Fruit fly (Drosophila melanogaster): ENCODE data around the gene MED18.

The MED18 gene

dm6 chrX:1825912-1826862, 39.5 kb upstream of the MED18 start (continued):
- TF ChIP-seq vri (GFP tag; optimal IDR thresholded peaks at IDR 0.05) (no peak), fd59A (GFP tag; optimal IDR thresholded peaks at IDR 0.05) (peak; percentile 48), Ets21C (GFP tag; optimal IDR thresholded peaks at IDR 0.05) (peak; percentile 33), salr (GFP tag; optimal IDR thresholded peaks at IDR 0.05) (peak; percentile 32 to 45), cyc (GFP tag; optimal IDR thresholded peaks at IDR 0.05) (peak; percentile 55), Sox14 (GFP tag; optimal IDR thresholded peaks at IDR 0.05) (peak; percentile 76), topi (GFP tag; optimal IDR thresholded peaks at IDR 0.05) (peak; percentile 66), CG8632 (GFP tag; optimal IDR thresholded peaks at IDR 0.05) (peak; percentile 67), svp (GFP tag) (peak; percentile 91), fkh (GFP tag; optimal IDR thresholded peaks at IDR 0.05) (no peak), Smox (GFP tag; optimal IDR thresholded peaks at IDR 0.05) (peak; percentile 60), CG6808 (GFP tag; optimal IDR thresholded peaks at IDR 0.05) (peak; percentile 54), Gug (GFP tag; IDR thresholded peaks at IDR 0.05) (no peak), CG6792 (GFP tag; optimal IDR thresholded peaks at IDR 0.05) (peak; percentile 44), CG1621 (tag; optimal IDR thresholded peaks at IDR 0.05) (peak; percentile 49)

- TF ChIP-seq fkh (GFP tag; optimal IDR thresholded peaks at IDR 0.05) (peak; percentile 48), Gug (GFP tag; IDR thresholded peaks at IDR 0.05) (no peak), CG31627 (GFP tag; optimal IDR thresholded peaks at IDR 0.05) (no peak), svp (GFP tag) (peak; percentile 75), Lpt (GFP tag; optimal IDR thresholded peaks at IDR 0.05) (peak; percentile 37), eg (GFP tag; IDR thresholded peaks at IDR 0.05) (0 out of 3 replicates have a peak, but pooled peaks have one; percentile 29)
Measured at dm6 chrX:1828097-1828496, 37.6 kb upstream of the MED18 start.

- peak; percentile 98 for TF ChIP-seq achi (GFP tag; optimal IDR thresholded peaks at IDR 0.05)
- TF ChIP-seq Eip75B (GFP tag; optimal IDR thresholded peaks at IDR 0.05): peak; percentile 99
- TF ChIP-seq Hr38 (GFP tag; optimal IDR thresholded peaks at IDR 0.05): peak; percentile 76
- TF ChIP-seq dsx (GFP tag; optimal IDR thresholded peaks at IDR 0.05; ENCODE audit: poor library complexity, severe bottlenecking): peak; percentile 96
- TF ChIP-seq CG4318 (GFP tag; optimal IDR thresholded peaks at IDR 0.05): peak; percentile 96
- TF ChIP-seq CG6854 (GFP tag; optimal IDR thresholded peaks at IDR 0.05): peak; percentile 94
- peak; percentile 98 for TF ChIP-seq CG1621 (tag; optimal IDR thresholded peaks at IDR 0.05)
- TF ChIP-seq pdm3 (GFP tag; optimal IDR thresholded peaks at IDR 0.05): peak; percentile 99
- peak; percentile 88 for TF ChIP-seq fkh (GFP tag; optimal IDR thresholded peaks at IDR 0.05)
- peak; percentile 98 for TF ChIP-seq acj6 (GFP tag; optimal IDR thresholded peaks at IDR 0.05)
- TF ChIP-seq CG11294 (GFP tag; IDR thresholded peaks at IDR 0.05): peak; percentile 98
- TF ChIP-seq Hr4 (GFP tag; optimal IDR thresholded peaks at IDR 0.05): peak; percentile 99
- TF ChIP-seq eg (GFP tag; IDR thresholded peaks at IDR 0.05): peak; percentile 99
- peak; percentile 98 for TF ChIP-seq Hr39 (GFP tag; optimal IDR thresholded peaks at IDR 0.05)
- TF ChIP-seq CG11902 (GFP tag; optimal IDR thresholded peaks at IDR 0.05): peak; percentile 94
- peak; percentile 97 for TF ChIP-seq Ets21C (GFP tag; optimal IDR thresholded peaks at IDR 0.05)
- TF ChIP-seq CG3032 (tag; optimal IDR thresholded peaks at IDR 0.05): peak; percentile 97
- peak; percentile 98 for TF ChIP-seq Ets96B (tag; optimal IDR thresholded peaks at IDR 0.05)
- TF ChIP-seq CG9139 (GFP tag; optimal IDR thresholded peaks at IDR 0.05): peak; percentile 95
- TF ChIP-seq svp (GFP tag): peak; percentile 99
- peak; percentile 97 to 98 for TF ChIP-seq salr (GFP tag; optimal IDR thresholded peaks at IDR 0.05)
- TF ChIP-seq fd59A (GFP tag; optimal IDR thresholded peaks at IDR 0.05): peak; percentile 92
- peak; percentile 90 for TF ChIP-seq Blimp-1 (GFP tag; optimal IDR thresholded peaks at IDR 0.05)
- TF ChIP-seq Sox102F (GFP tag; optimal IDR thresholded peaks at IDR 0.05): peak; percentile 98
- peak; percentile 99 for TF ChIP-seq CG15336 (GFP tag; IDR thresholded peaks at IDR 0.05)
- TF ChIP-seq CG6276 (GFP tag; optimal IDR thresholded peaks at IDR 0.05): peak; percentile 98
- peak; percentile 98 for TF ChIP-seq CG8119 (GFP tag; IDR thresholded peaks at IDR 0.05)
- TF ChIP-seq Sox14 (GFP tag; optimal IDR thresholded peaks at IDR 0.05): peak; percentile 99
- TF ChIP-seq Eip78C (GFP tag): peak; percentile 99
- peak; percentile 95 for TF ChIP-seq dac (GFP tag; optimal IDR thresholded peaks at IDR 0.05)
- TF ChIP-seq CG11762 (GFP tag; optimal IDR thresholded peaks at IDR 0.05; ENCODE audit: insufficient read depth): peak; percentile 98
- TF ChIP-seq Gug (GFP tag; IDR thresholded peaks at IDR 0.05): peak; percentile 97
- peak; percentile 99 for TF ChIP-seq Met (GFP tag; optimal IDR thresholded peaks at IDR 0.05)
Measured at dm6 chrX:1830396-1831218, 35.1 kb upstream of the MED18 start.

Data from whole organism, prepupa.